Worm (Caenorhabditis elegans): ENCODE data around the gene F39F10.2.

DNA sequence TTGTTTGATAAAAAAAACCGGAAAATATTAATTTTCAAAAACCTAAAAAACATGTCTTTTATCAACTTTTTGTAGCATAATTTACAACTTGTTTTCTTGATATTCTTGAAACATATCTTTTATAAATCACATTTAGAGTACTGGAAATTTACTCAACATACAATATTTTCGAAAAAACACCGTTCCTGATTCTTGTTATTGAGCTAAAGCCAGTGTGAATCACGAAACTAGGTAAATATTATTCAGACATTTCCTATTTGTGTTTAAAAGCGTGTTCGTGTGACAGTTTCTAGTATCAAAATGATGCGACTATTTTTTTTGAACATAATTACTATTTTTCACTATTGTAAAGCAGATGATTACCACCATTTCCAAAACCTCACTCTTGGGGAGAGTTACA, 29.0 kb downstream of the F39F10.2 start, which contains the start of gene C30E1.4:
- TF ChIP-seq ceh-82 (tag; optimal IDR thresholded peaks at IDR 0.05): no peak
- TF ChIP-seq elt-1 (tag; optimal IDR thresholded peaks at IDR 0.05): no peak
- TF ChIP-seq unc-62 (GFP tag; optimal IDR thresholded peaks at IDR 0.05): no peak
- TF ChIP-seq nhr-237 (tag; optimal IDR thresholded peaks at IDR 0.05): no peak
- TF ChIP-seq lin-39 (tag; optimal IDR thresholded peaks at IDR 0.05): no peak
- TF ChIP-seq unc-39 (tag; optimal IDR thresholded peaks at IDR 0.05): no peak
- TF ChIP-seq mdl-1 (tag; optimal IDR thresholded peaks at IDR 0.05): no peak

Data from whole organism, L3 larva.